Worm (Caenorhabditis elegans) whole organism, L3 larva: ENCODE data around the gene T06F4.1.

Source experiments
- ZK546.5 ChIP-seq: sonication (generic microtip); optimal IDR thresholded peaks from 2 replicates; lab custom pipeline; 2017; ENCODE audit warnings: missing biosample characterization, missing genetic modification characterization
- aly-2 ChIP-seq: fragments of 150-350 bp; optimal IDR thresholded peaks from 2 replicates; lab custom pipeline; 2014; ENCODE audit warnings: missing biosample characterization, missing genetic modification characterization
- ama-1 ChIP-seq: fragments of 150-350 bp; optimal IDR thresholded peaks from 2 replicates; lab custom pipeline; 2018
- ceh-16 ChIP-seq: sonication (generic microtip); optimal IDR thresholded peaks from 2 replicates; lab custom pipeline; 2017; ENCODE audit warnings: missing biosample characterization, missing genetic modification characterization
- ceh-28 ChIP-seq: fragments of 150-350 bp; optimal IDR thresholded peaks from 2 replicates; lab custom pipeline; 2014; ENCODE audit warnings: missing biosample characterization, missing genetic modification reagents, missing genetic modification characterization
- ceh-82 ChIP-seq: fragments of 150-350 bp; optimal IDR thresholded peaks from 2 replicates; lab custom pipeline; 2014; ENCODE audit warnings: missing biosample characterization, missing genetic modification characterization
- ceh-9 ChIP-seq: sonication (generic microtip); optimal IDR thresholded peaks from 2 replicates; lab custom pipeline; 2018; ENCODE audit warnings: missing biosample characterization, missing genetic modification characterization
- daf-12 ChIP-seq: fragments of 150-350 bp; optimal IDR thresholded peaks from 2 replicates; lab custom pipeline; 2014; ENCODE audit warnings: missing biosample characterization, missing genetic modification reagents, missing genetic modification characterization
- egl-27 ChIP-seq: sonication (generic microtip); optimal IDR thresholded peaks from 4 replicates; lab custom pipeline; 2017; ENCODE audit warnings: missing biosample characterization, missing genetic modification reagents, missing genetic modification characterization
- egl-5 ChIP-seq: fragments of 150-350 bp; optimal IDR thresholded peaks from 2 replicates; lab custom pipeline; 2017; ENCODE audit warnings: missing biosample characterization, missing genetic modification reagents, missing genetic modification characterization, inconsistent platforms
- elt-1 ChIP-seq: fragments of 150-350 bp; optimal IDR thresholded peaks from 2 replicates; lab custom pipeline; 2014; ENCODE audit warnings: missing biosample characterization, missing genetic modification characterization
- elt-3 ChIP-seq, 3 experiments: fragments of 150-350 bp in 1 of 3; sonication (generic microtip) in 2 of 3; optimal IDR thresholded peaks; 2 replicates in 2 of 3; 4 replicates in 1 of 3; lab custom pipeline; 2014 to 2017; ENCODE audit warnings: missing biosample characterization in 3 of 3, missing genetic modification characterization in 3 of 3
- eor-1 ChIP-seq, 2 experiments: fragments of 150-350 bp; optimal IDR thresholded peaks; 2 replicates each; lab custom pipeline; 2014 to 2018; ENCODE audit warnings: missing biosample characterization in 2 of 2, missing genetic modification characterization in 2 of 2
- fkh-2 ChIP-seq: fragments of 150-350 bp; optimal IDR thresholded peaks from 2 replicates; lab custom pipeline; 2014; ENCODE audit warnings: missing biosample characterization, missing genetic modification reagents, missing genetic modification characterization
- fos-1 ChIP-seq: fragments of 150-350 bp; optimal IDR thresholded peaks from 2 replicates; lab custom pipeline; 2014; ENCODE audit warnings: missing biosample characterization, missing genetic modification characterization
- hmg-11 ChIP-seq: sonication (generic microtip); optimal IDR thresholded peaks from 2 replicates; lab custom pipeline; 2016; ENCODE audit warnings: missing genetic modification characterization, missing compliant biosample characterization
- lin-15B ChIP-seq: fragments of 150-350 bp; optimal IDR thresholded peaks from 2 replicates; lab custom pipeline; 2014; ENCODE audit warnings: missing biosample characterization, missing genetic modification characterization
- lin-39 ChIP-seq: fragments of 150-350 bp; optimal IDR thresholded peaks from 2 replicates; lab custom pipeline; 2018; ENCODE audit warnings: missing biosample characterization, missing genetic modification reagents, missing genetic modification characterization
- lsy-12 ChIP-seq: sonication (generic microtip); optimal IDR thresholded peaks from 2 replicates; lab custom pipeline; 2016; ENCODE audit warnings: mild to moderate bottlenecking, missing genetic modification characterization, missing compliant biosample characterization
- mdl-1 ChIP-seq: fragments of 150-350 bp; optimal IDR thresholded peaks from 2 replicates; lab custom pipeline; 2014; ENCODE audit warnings: missing biosample characterization, missing genetic modification characterization
- mml-1 ChIP-seq: fragments of 150-350 bp; sonication (generic microtip); optimal IDR thresholded peaks from 3 replicates; lab custom pipeline; 2014; ENCODE audit warnings: missing biosample characterization, missing genetic modification characterization
- nhr-11 ChIP-seq: fragments of 150-350 bp; optimal IDR thresholded peaks from 2 replicates; lab custom pipeline; 2014; ENCODE audit warnings: missing biosample characterization, missing genetic modification characterization
- nhr-237 ChIP-seq: fragments of 150-350 bp; optimal IDR thresholded peaks from 2 replicates; lab custom pipeline; 2014; ENCODE audit warnings: missing biosample characterization, missing genetic modification characterization
- nhr-25 ChIP-seq: sonication (generic microtip); optimal IDR thresholded peaks from 2 replicates; lab custom pipeline; 2017; ENCODE audit warnings: missing biosample characterization, missing genetic modification characterization
- nhr-28 ChIP-seq: fragments of 150-350 bp; optimal IDR thresholded peaks from 2 replicates; lab custom pipeline; 2014; ENCODE audit warnings: missing biosample characterization, missing genetic modification characterization
- nhr-43 ChIP-seq: sonication (generic microtip); optimal IDR thresholded peaks from 2 replicates; lab custom pipeline; 2016; ENCODE audit warnings: mild to moderate bottlenecking, missing genetic modification characterization, missing compliant biosample characterization; ENCODE audit not compliant: poor library complexity, severe bottlenecking
- nhr-67 ChIP-seq: fragments of 150-350 bp; optimal IDR thresholded peaks from 2 replicates; lab custom pipeline; 2014; ENCODE audit warnings: missing biosample characterization, missing genetic modification characterization
- nhr-77 ChIP-seq: fragments of 150-350 bp; optimal IDR thresholded peaks from 2 replicates; lab custom pipeline; 2014; ENCODE audit warnings: missing biosample characterization, missing genetic modification characterization
- pha-4 ChIP-seq: fragments of 150-350 bp; optimal IDR thresholded peaks from 2 replicates; lab custom pipeline; 2014; ENCODE audit warnings: missing biosample characterization, missing genetic modification reagents, missing genetic modification characterization
- pqm-1 ChIP-seq: fragments of 150-350 bp; optimal IDR thresholded peaks from 2 replicates; lab custom pipeline; 2017; ENCODE audit warnings: missing biosample characterization, missing genetic modification characterization, inconsistent platforms
- sea-2 ChIP-seq: fragments of 150-350 bp; sonication (generic microtip); optimal IDR thresholded peaks from 4 replicates; lab custom pipeline; 2014; ENCODE audit warnings: missing biosample characterization, missing genetic modification reagents, missing genetic modification characterization
- skn-1 ChIP-seq: fragments of 150-350 bp; optimal IDR thresholded peaks from 2 replicates; lab custom pipeline; 2014; ENCODE audit warnings: missing biosample characterization, missing genetic modification characterization
- snpc-4 ChIP-seq: fragments of 150-350 bp; optimal IDR thresholded peaks from 2 replicates; lab custom pipeline; 2014; ENCODE audit warnings: missing biosample characterization, missing genetic modification characterization
- unc-39 ChIP-seq: sonication (generic microtip); optimal IDR thresholded peaks from 4 replicates; lab custom pipeline; 2017; ENCODE audit warnings: missing biosample characterization, missing genetic modification characterization
- unc-62 ChIP-seq: fragments of 150-350 bp; sonication (generic microtip); optimal IDR thresholded peaks from 4 replicates; lab custom pipeline; 2014; ENCODE audit warnings: missing biosample characterization, missing genetic modification reagents, missing genetic modification characterization
- zag-1 ChIP-seq: fragments of 150-350 bp; optimal IDR thresholded peaks from 2 replicates; lab custom pipeline; 2014; ENCODE audit warnings: missing biosample characterization, missing genetic modification characterization
- ztf-4 ChIP-seq: fragments of 150-350 bp; optimal IDR thresholded peaks from 2 replicates; lab custom pipeline; 2014; ENCODE audit warnings: missing biosample characterization, missing genetic modification characterization

Gene T06F4.1

DNA sequence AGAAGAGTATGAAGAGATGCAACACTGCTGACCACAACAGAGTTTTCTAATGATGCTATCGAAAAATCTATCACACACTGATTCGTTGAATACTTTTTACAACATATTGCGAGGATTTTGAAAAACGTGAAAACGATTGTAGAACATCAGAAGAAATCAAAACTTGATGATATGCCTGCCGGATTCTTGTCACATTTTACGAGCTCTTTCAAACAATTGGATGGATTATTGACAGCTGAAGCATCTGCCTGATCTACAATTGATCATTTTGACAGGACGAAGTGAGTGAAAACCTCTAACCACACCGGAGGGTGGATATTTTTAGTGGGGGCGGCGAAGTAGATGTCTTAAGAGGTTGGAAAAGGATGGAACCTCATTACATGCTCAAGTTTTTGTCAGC, 6.7 kb downstream of the T06F4.1 start:
- TF ChIP-seq nhr-11 (tag; lab: Kevin White, UChicago) (no peak), ztf-4 (tag; lab: Kevin White, UChicago) (no peak), nhr-237 (no peak), sea-2 (GFP tag; lab: Kevin White, UChicago) (no peak), eor-1 (tag; optimal IDR thresholded peaks at IDR 0.05; lab: Kevin White, UChicago) (no peak), ZK546.5 (no peak), mml-1 (tag; lab: Kevin White, UChicago) (no peak), zag-1 (tag; lab: Kevin White, UChicago) (no peak), elt-3 (tag; optimal IDR thresholded peaks at IDR 0.05; lab: Kevin White, UChicago) (no peak), nhr-77 (tag; lab: Kevin White, UChicago) (no peak), ceh-28 (tag; lab: Kevin White, UChicago) (no peak), ama-1 (lab: Kevin White, UChicago) (no peak)
- TF ChIP-seq, all 47 proteins: peak for 0

DNA sequence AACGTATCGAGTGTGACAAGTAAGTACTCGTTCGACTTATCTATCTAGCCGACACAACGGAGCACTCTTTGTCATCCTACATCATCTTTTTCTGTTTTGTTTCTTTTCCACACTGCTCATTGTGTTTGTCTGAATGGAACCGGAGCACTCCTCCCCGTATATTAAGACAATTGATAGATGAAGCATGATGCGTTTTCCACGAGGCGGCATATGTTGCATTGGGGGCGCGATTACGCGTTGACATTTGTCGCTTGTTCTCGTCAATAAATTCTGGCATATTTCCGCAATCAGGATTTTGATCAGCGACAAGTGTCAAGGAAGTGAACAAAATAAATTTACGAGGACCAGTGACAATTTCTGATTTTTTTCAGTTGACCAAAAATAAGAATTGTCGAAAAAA, 11.0 kb downstream of the T06F4.1 start:
- TF ChIP-seq ceh-16 (tag; lab: Kevin White, UChicago): no peak
- TF ChIP-seq mml-1 (tag; lab: Kevin White, UChicago): no peak
- TF ChIP-seq ama-1 (lab: Kevin White, UChicago): no peak
- no peak for TF ChIP-seq elt-3 (tag; optimal IDR thresholded peaks at IDR 0.05; lab: Kevin White, UChicago)
- no peak for TF ChIP-seq lin-39 (tag; lab: Kevin White, UChicago)
- no peak for TF ChIP-seq pqm-1 (tag; lab: Kevin White, UChicago)
- TF ChIP-seq lin-15B: no peak
- TF ChIP-seq nhr-77 (tag; lab: Kevin White, UChicago): no peak
- no peak for TF ChIP-seq nhr-67
- no peak for TF ChIP-seq nhr-237
- TF ChIP-seq daf-12 (tag; lab: Kevin White, UChicago): no peak
- no peak for TF ChIP-seq lsy-12
- no peak for TF ChIP-seq sea-2 (GFP tag; lab: Kevin White, UChicago)
- no peak for TF ChIP-seq nhr-43 (tag; lab: Kevin White, UChicago)
- TF ChIP-seq aly-2 (tag; lab: Kevin White, UChicago): no peak
- TF ChIP-seq egl-27 (tag; lab: Kevin White, UChicago): no peak
- TF ChIP-seq skn-1 (tag; lab: Kevin White, UChicago): no peak
- no peak for TF ChIP-seq ceh-9 (tag; lab: Kevin White, UChicago)

- TF ChIP-seq egl-5 (tag; lab: Kevin White, UChicago): no peak
- no peak for TF ChIP-seq fkh-2
- no peak for TF ChIP-seq nhr-237
- TF ChIP-seq mdl-1 (tag; lab: Kevin White, UChicago): no peak
- no peak for TF ChIP-seq pha-4 (tag; lab: Kevin White, UChicago)
- no peak for TF ChIP-seq nhr-11 (tag; lab: Kevin White, UChicago)
- no peak for TF ChIP-seq nhr-28
- no peak for TF ChIP-seq snpc-4 (tag; lab: Kevin White, UChicago)
- no peak for TF ChIP-seq unc-39 (tag; lab: Kevin White, UChicago)
- no peak for TF ChIP-seq lsy-12
- no peak for TF ChIP-seq eor-1 (tag; optimal IDR thresholded peaks at IDR 0.05; lab: Kevin White, UChicago)
- no peak for TF ChIP-seq nhr-25 (tag; lab: Kevin White, UChicago)
- no peak for TF ChIP-seq aly-2 (tag; lab: Kevin White, UChicago)
- TF ChIP-seq ceh-82 (tag; lab: Kevin White, UChicago): no peak
- no peak for TF ChIP-seq elt-1 (tag; lab: Kevin White, UChicago)
- TF ChIP-seq fos-1 (tag; lab: Kevin White, UChicago): no peak
- TF ChIP-seq, all 47 proteins: peak for 0
Measured at ce11 chrX:4061968-4062367, 17.2 kb downstream of the T06F4.1 start.

DNA sequence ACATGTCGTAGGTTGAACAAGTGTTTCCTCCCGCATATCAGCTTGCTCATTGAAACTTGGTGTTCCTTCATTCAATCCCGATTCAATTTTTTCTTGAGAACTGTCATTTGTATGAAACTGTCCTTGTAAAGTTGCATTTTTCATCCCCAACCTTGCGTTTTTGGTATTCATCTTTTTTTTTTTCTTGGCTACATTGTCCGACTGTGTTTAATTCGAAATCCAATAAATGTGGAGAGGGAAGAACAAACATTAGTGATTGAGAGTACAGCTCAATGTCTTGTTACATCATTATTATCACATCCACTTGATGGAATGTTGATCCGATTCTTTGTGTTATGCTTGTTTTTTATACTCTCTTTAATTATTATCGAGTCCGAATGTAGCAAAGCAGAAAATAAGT, 57.2 kb downstream of the T06F4.1 start, which contains the start of gene acr-10:
Gene acr-10, plus strand, starts transcription at position 301 of the 400 bp plus-strand sequence.
- TF ChIP-seq lin-15B (no peak), pqm-1 (tag; lab: Kevin White, UChicago) (no peak), pha-4 (tag; lab: Kevin White, UChicago) (no peak), nhr-77 (tag; lab: Kevin White, UChicago) (no peak), hmg-11 (tag; lab: Kevin White, UChicago) (no peak), ztf-4 (tag; lab: Kevin White, UChicago) (no peak), sea-2 (GFP tag; lab: Kevin White, UChicago) (no peak), nhr-237 (no peak), mdl-1 (tag; lab: Kevin White, UChicago) (no peak), ceh-82 (tag; lab: Kevin White, UChicago) (no peak), nhr-67 (no peak), elt-3 (tag; optimal IDR thresholded peaks at IDR 0.05; lab: Kevin White, UChicago) (no peak), ceh-16 (tag; lab: Kevin White, UChicago) (no peak), unc-62 (GFP tag; lab: Kevin White, UChicago) (no peak), elt-1 (tag; lab: Kevin White, UChicago) (no peak), daf-12 (tag; lab: Kevin White, UChicago) (no peak)
